Worm (Caenorhabditis elegans): ENCODE data around the gene fbxa-169.
A peak's percentile ranks its signal among the peaks of the same experiment; 100 is the strongest.

The fbxa-169 gene

DNA sequence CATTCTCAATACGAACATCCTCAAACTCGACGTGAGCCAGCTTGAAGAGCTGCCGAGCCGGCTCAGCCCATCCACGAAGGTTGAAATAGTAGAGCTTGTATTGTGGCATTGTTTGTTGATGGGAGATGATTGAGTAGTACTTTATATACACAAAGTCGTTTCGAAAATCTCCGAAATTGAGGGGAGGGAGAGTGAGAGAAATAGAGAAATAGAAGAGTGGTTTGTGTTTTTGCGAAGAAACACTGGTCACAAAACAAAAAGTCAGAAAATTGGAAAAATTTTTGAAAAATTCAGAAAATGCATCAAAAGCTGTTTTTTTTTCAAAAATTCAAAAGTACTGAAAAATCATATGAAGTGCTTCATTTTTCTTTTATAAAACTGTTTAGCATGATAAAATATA, 37.1 kb upstream of the fbxa-169 start, which contains the start of gene gst-24:
TSS of gene gst-24 (minus strand) at position 181 of the 400 bp plus-strand sequence.
- TF ChIP-seq lin-40 (tag; optimal IDR thresholded peaks at IDR 0.05): no peak

DNA sequence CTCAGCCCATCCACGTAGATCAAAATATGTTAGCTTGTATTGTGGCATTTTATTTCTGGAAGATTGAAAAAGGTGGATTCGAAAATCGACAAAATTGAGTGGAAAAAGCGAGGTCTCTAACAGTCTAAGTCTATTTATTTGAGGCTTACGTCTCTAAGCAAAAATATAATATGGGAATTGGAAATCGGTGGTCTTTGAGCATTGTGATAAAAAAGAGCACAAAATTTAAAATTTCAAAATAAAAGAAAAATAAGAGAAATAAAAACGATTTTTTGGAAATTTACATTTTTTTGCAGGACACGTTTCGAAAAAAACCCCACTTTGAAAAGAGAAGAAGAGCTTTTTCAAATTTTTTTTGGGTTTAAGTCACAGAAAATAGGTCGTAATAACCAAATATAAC, 35.2 kb upstream of the fbxa-169 start, which contains the start of gene gst-15:
TSS of gene gst-15 (minus strand) at position 101 of the 400 bp plus-strand sequence.
- TF ChIP-seq bed-1 (GFP tag; IDR thresholded peaks at IDR 0.05): no peak
- TF ChIP-seq F33H1.4 (GFP tag; IDR thresholded peaks at IDR 0.05): no peak
- TF ChIP-seq C06A6.2 (GFP tag; conservative IDR thresholded peaks at IDR 0.05): no peak
- TF ChIP-seq rec-8 (tag; optimal IDR thresholded peaks at IDR 0.05): no peak
- TF ChIP-seq ceh-91 (GFP tag; IDR thresholded peaks at IDR 0.05): no peak
- no peak for TF ChIP-seq lag-1 (GFP tag; IDR thresholded peaks at IDR 0.05)
- TF ChIP-seq atf-7 (tag; optimal IDR thresholded peaks at IDR 0.05): no peak
- TF ChIP-seq athp-1 (tag; optimal IDR thresholded peaks at IDR 0.05): no peak
- TF ChIP-seq aptf-2 (GFP tag; conservative IDR thresholded peaks at IDR 0.05): no peak
- no peak for TF ChIP-seq dox-1 (GFP tag; IDR thresholded peaks at IDR 0.05)
- no peak for TF ChIP-seq tbx-9 (tag; optimal IDR thresholded peaks at IDR 0.05; ENCODE audit: borderline replicate concordance)
- TF ChIP-seq egl-44 (GFP tag; IDR thresholded peaks at IDR 0.05): no peak
- TF ChIP-seq Y79H2A.3 (GFP tag; conservative IDR thresholded peaks at IDR 0.05): no peak
- TF ChIP-seq gei-17 (GFP tag; optimal IDR thresholded peaks at IDR 0.05): no peak
- no peak for TF ChIP-seq F57A8.1 (GFP tag; optimal IDR thresholded peaks at IDR 0.05)

ce11 chrII:13614516-13614915, 33.8 kb upstream of the fbxa-169 start:
- TF ChIP-seq egrh-3 (GFP tag; IDR thresholded peaks at IDR 0.05): 0 out of 2 replicates have a peak, but pooled peaks have one; percentile 33
- no peak for TF ChIP-seq let-526 (GFP tag; IDR thresholded peaks at IDR 0.05)

- TF ChIP-seq nhr-80 (tag; optimal IDR thresholded peaks at IDR 0.05) (no peak), B0019.2 (GFP tag; conservative IDR thresholded peaks at IDR 0.05) (no peak)
Observed at ce11 chrII:13616000-13616399, 32.3 kb upstream of the fbxa-169 start, which contains the start of gene gst-14. gst-14 (minus strand) TSS chrII:13616100.

DNA sequence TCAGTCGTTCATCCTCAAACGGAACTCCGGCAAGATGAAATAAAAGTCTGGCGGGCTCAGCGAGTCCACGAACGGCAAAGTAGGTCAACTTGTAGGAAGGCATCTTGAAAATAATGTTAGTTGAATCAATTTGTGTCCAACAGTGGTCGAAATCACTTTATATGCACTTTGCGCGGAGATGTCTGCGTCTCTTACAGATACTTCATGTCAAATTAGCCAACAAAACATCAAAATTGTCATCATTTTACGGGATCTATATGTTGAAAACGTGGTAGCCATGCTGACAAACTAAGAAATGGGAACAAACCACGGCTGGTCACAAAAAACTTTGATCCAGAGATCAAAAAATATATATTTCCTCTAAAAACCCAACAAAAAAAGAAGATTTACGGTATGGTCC, 30.5 kb upstream of the fbxa-169 start, which contains the start of gene gst-12:
TSS of gene gst-12 (minus strand) at position 254 of the 400 bp plus-strand sequence.
- TF ChIP-seq F22D6.2 (tag; optimal IDR thresholded peaks at IDR 0.05): no peak
- no peak for TF ChIP-seq lag-1 (GFP tag; IDR thresholded peaks at IDR 0.05)
- TF ChIP-seq madf-6 (GFP tag; IDR thresholded peaks at IDR 0.05): no peak
- TF ChIP-seq mxl-1 (tag; optimal IDR thresholded peaks at IDR 0.05): no peak
- no peak for TF ChIP-seq B0035.1 (tag; optimal IDR thresholded peaks at IDR 0.05)
- TF ChIP-seq D2030.7 (GFP tag; IDR thresholded peaks at IDR 0.05): no peak
- no peak for TF ChIP-seq ets-4 (GFP tag; optimal IDR thresholded peaks at IDR 0.05)
- TF ChIP-seq unc-62 (GFP tag; optimal IDR thresholded peaks at IDR 0.05): no peak
- TF ChIP-seq egl-44 (GFP tag; IDR thresholded peaks at IDR 0.05): no peak
- TF ChIP-seq mel-28 (tag; optimal IDR thresholded peaks at IDR 0.05; ENCODE audit: borderline replicate concordance): no peak
- no peak for TF ChIP-seq nfya-2 (GFP tag; IDR thresholded peaks at IDR 0.05)
- TF ChIP-seq pbrm-1 (GFP tag; IDR thresholded peaks at IDR 0.05): no peak
- no peak for TF ChIP-seq tbx-9 (tag; optimal IDR thresholded peaks at IDR 0.05; ENCODE audit: borderline replicate concordance)
- no peak for TF ChIP-seq F37B4.10 (GFP tag; IDR thresholded peaks at IDR 0.05)
- TF ChIP-seq ceh-40 (GFP tag; IDR thresholded peaks at IDR 0.05): no peak
- no peak for TF ChIP-seq aptf-3 (GFP tag; IDR thresholded peaks at IDR 0.05)
- no peak for TF ChIP-seq rec-8 (tag; optimal IDR thresholded peaks at IDR 0.05)
- TF ChIP-seq atf-7 (tag; optimal IDR thresholded peaks at IDR 0.05): no peak
